Worm (Caenorhabditis elegans) whole organism, young adult: ENCODE results near the gene dos-3.

Experiments
- B0035.1 ChIP-seq: sonication (generic microtip); optimal IDR thresholded peaks from 2 replicates; lab custom pipeline; 2016; ENCODE audit warnings: missing genetic modification characterization, mild to moderate bottlenecking, missing compliant biosample characterization, missing genotype, missing genetic modification reagents
- B0261.1 ChIP-seq: sonication (generic microtip); optimal IDR thresholded peaks from 2 replicates; lab custom pipeline; 2016; ENCODE audit warnings: mild to moderate bottlenecking, missing genetic modification characterization, moderate library complexity, missing compliant biosample characterization
- C06A6.2 ChIP-seq: fragments of 200-800 bp; sonication (Bioruptor generic); conservative IDR thresholded peaks from 2 replicates; pipeline ENCODE4 v1.3.6; 2022; ENCODE audit warnings: missing genetic modification characterization, missing compliant biosample characterization
- F10E7.11 ChIP-seq: sonication (generic microtip); optimal IDR thresholded peaks from 2 replicates; lab custom pipeline; 2017; ENCODE audit warnings: mild to moderate bottlenecking, missing genetic modification characterization, moderate library complexity, missing compliant biosample characterization
- F23B12.7 ChIP-seq: sonication (generic microtip); optimal IDR thresholded peaks from 2 replicates; lab custom pipeline; 2017; ENCODE audit warnings: missing genetic modification characterization, mild to moderate bottlenecking, missing compliant biosample characterization, antibody characterized with exemption, moderate library complexity; ENCODE audit not compliant: insufficient read depth
- F39B2.1 ChIP-seq: fragments of 200-800 bp; sonication (Bioruptor generic); IDR thresholded peaks from 2 replicates; pipeline ENCODE4 v1.3.6; 2022; ENCODE audit warnings: missing genetic modification reagents, missing genetic modification characterization, missing compliant biosample characterization
- F52B5.7 ChIP-seq: sonication (generic microtip); optimal IDR thresholded peaks from 2 replicates; lab custom pipeline; 2016; ENCODE audit warnings: mild to moderate bottlenecking, missing genetic modification characterization, missing compliant biosample characterization
- F55B11.4 ChIP-seq: sonication (generic microtip); optimal IDR thresholded peaks from 2 replicates; lab custom pipeline; 2016; ENCODE audit warnings: missing compliant biosample characterization, missing genetic modification characterization, borderline replicate concordance; ENCODE audit not compliant: insufficient read depth
- Y53F4B.3 ChIP-seq: fragments of 200-800 bp; sonication (Bioruptor generic); IDR thresholded peaks from 2 replicates; pipeline ENCODE4 v1.3.6; 2022; ENCODE audit warnings: missing genetic modification reagents, missing genetic modification characterization, missing compliant biosample characterization
- Y67H2A.10 ChIP-seq: fragments of 200-800 bp; sonication (Bioruptor generic); conservative IDR thresholded peaks from 2 replicates; pipeline ENCODE4 v1.3.6; 2022; ENCODE audit warnings: missing genetic modification reagents, missing genetic modification characterization, missing compliant biosample characterization
- ZK185.1 ChIP-seq: sonication (generic microtip); optimal IDR thresholded peaks from 2 replicates; lab custom pipeline; 2016; ENCODE audit warnings: mild to moderate bottlenecking, missing genetic modification characterization, missing compliant biosample characterization; ENCODE audit not compliant: poor library complexity, severe bottlenecking
- aptf-3 ChIP-seq: fragments of 200-800 bp; sonication (Bioruptor generic); IDR thresholded peaks from 2 replicates; pipeline ENCODE4 v1.3.6; 2022; ENCODE audit warnings: missing genetic modification characterization, missing compliant biosample characterization
- atf-7 ChIP-seq: sonication (generic microtip); optimal IDR thresholded peaks from 2 replicates; lab custom pipeline; 2017; ENCODE audit warnings: mild to moderate bottlenecking, missing genetic modification characterization, missing compliant biosample characterization
- attf-3 ChIP-seq: fragments of 200-800 bp; sonication (Bioruptor generic); conservative IDR thresholded peaks from 2 replicates; pipeline ENCODE4 v1.3.6; 2022; ENCODE audit warnings: missing genetic modification reagents, missing genetic modification characterization, missing compliant biosample characterization
- bed-2 ChIP-seq: fragments of 200-800 bp; sonication (Bioruptor generic); IDR thresholded peaks from 2 replicates; pipeline ENCODE4 v1.3.6; 2022; ENCODE audit warnings: missing genetic modification reagents, missing genetic modification characterization, missing compliant biosample characterization
- ceh-27 ChIP-seq: fragments of 200-800 bp; sonication (Bioruptor generic); optimal IDR thresholded peaks from 2 replicates; lab custom pipeline; 2018; ENCODE audit warnings: mild to moderate bottlenecking, missing genetic modification characterization, moderate library complexity, missing compliant biosample characterization
- chd-7 ChIP-seq: sonication (generic microtip); optimal IDR thresholded peaks from 2 replicates; lab custom pipeline; 2016; ENCODE audit warnings: mild to moderate bottlenecking, missing genetic modification characterization, moderate library complexity, missing compliant biosample characterization
- dox-1 ChIP-seq: fragments of 200-800 bp; sonication (Bioruptor generic); IDR thresholded peaks from 2 replicates; pipeline ENCODE4 v1.3.6; 2022; ENCODE audit warnings: missing genetic modification reagents, missing genetic modification characterization, missing compliant biosample characterization
- dpff-1 ChIP-seq: sonication (generic microtip); optimal IDR thresholded peaks from 2 replicates; lab custom pipeline; 2017; ENCODE audit warnings: mild to moderate bottlenecking, missing genetic modification characterization, missing compliant biosample characterization
- dpl-1 ChIP-seq: fragments of 150-350 bp; optimal IDR thresholded peaks from 2 replicates; lab custom pipeline; 2014; ENCODE audit warnings: missing biosample characterization, missing genetic modification reagents, missing genetic modification characterization
- egl-44 ChIP-seq: fragments of 200-800 bp; sonication (Bioruptor generic); IDR thresholded peaks from 2 replicates; pipeline ENCODE4 v1.3.6; 2022; ENCODE audit warnings: missing genetic modification reagents, missing genetic modification characterization, missing compliant biosample characterization
- ekl-4 ChIP-seq: fragments of 200-800 bp; sonication (Bioruptor generic); IDR thresholded peaks from 2 replicates; pipeline ENCODE4 v1.3.6; 2022; ENCODE audit warnings: missing genetic modification reagents, missing genetic modification characterization, missing compliant biosample characterization
- ets-4 ChIP-seq: fragments of 200-800 bp; sonication (Bioruptor generic); optimal IDR thresholded peaks from 2 replicates; lab custom pipeline; 2018; ENCODE audit warnings: mild to moderate bottlenecking, missing genetic modification characterization, missing compliant biosample characterization
- fkh-3 ChIP-seq: sonication (generic microtip); optimal IDR thresholded peaks from 2 replicates; lab custom pipeline; 2016; ENCODE audit warnings: mild to moderate bottlenecking, missing genetic modification characterization, missing compliant biosample characterization
- hmg-1.2 ChIP-seq: fragments of 200-800 bp; sonication (Bioruptor generic); IDR thresholded peaks from 2 replicates; pipeline ENCODE4 v1.3.6; 2022; ENCODE audit warnings: missing genetic modification reagents, missing genetic modification characterization, missing compliant biosample characterization
- hrde-1 ChIP-seq: sonication (generic microtip); optimal IDR thresholded peaks from 2 replicates; lab custom pipeline; 2016; ENCODE audit warnings: missing genetic modification characterization, mild to moderate bottlenecking, missing compliant biosample characterization, moderate library complexity, missing genotype, missing genetic modification reagents, borderline replicate concordance
- let-607 ChIP-seq, 2 experiments: fragments of 200-800 bp in 1 of 2; sonication (Bioruptor generic) in 1 of 2; sonication (generic microtip) in 1 of 2; optimal IDR thresholded peaks; 2 replicates each; lab custom pipeline; 2016 to 2018; ENCODE audit warnings: mild to moderate bottlenecking in 2 of 2, missing compliant biosample characterization in 2 of 2, missing genetic modification characterization in 2 of 2, moderate library complexity in 2 of 2, missing genotype in 1 of 2
- lir-1 ChIP-seq: fragments of 200-800 bp; sonication (Bioruptor generic); conservative IDR thresholded peaks from 2 replicates; pipeline ENCODE4 v1.3.6; 2022; ENCODE audit warnings: missing genetic modification reagents, missing genetic modification characterization, missing compliant biosample characterization
- madf-8 ChIP-seq: fragments of 200-800 bp; sonication (Bioruptor generic); conservative IDR thresholded peaks from 2 replicates; pipeline ENCODE4 v1.3.6; 2022; ENCODE audit warnings: missing genetic modification reagents, missing genetic modification characterization, missing compliant biosample characterization
- mes-4 ChIP-seq: sonication (generic microtip); optimal IDR thresholded peaks from 2 replicates; lab custom pipeline; 2016; ENCODE audit warnings: missing genotype, missing genetic modification characterization, missing compliant biosample characterization
- mxl-1 ChIP-seq: sonication (generic microtip); optimal IDR thresholded peaks from 2 replicates; lab custom pipeline; 2016; ENCODE audit warnings: missing genetic modification characterization, missing compliant biosample characterization
- nhr-120 ChIP-seq: fragments of 200-800 bp; sonication (Bioruptor generic); IDR thresholded peaks from 2 replicates; pipeline ENCODE4 v1.3.6; 2022; ENCODE audit warnings: missing genetic modification characterization, missing compliant biosample characterization
- nhr-179 ChIP-seq: sonication (generic microtip); optimal IDR thresholded peaks from 2 replicates; lab custom pipeline; 2016; ENCODE audit warnings: mild to moderate bottlenecking, missing genetic modification characterization, missing compliant biosample characterization
- nhr-80 ChIP-seq: sonication (generic microtip); optimal IDR thresholded peaks from 2 replicates; lab custom pipeline; 2016; ENCODE audit warnings: missing genetic modification characterization, missing compliant biosample characterization
- nhr-90 ChIP-seq: sonication (generic microtip); optimal IDR thresholded peaks from 2 replicates; lab custom pipeline; 2016; ENCODE audit warnings: missing genotype, mild to moderate bottlenecking, missing genetic modification characterization, missing compliant biosample characterization
- pbrm-1 ChIP-seq: fragments of 200-800 bp; sonication (Bioruptor generic); IDR thresholded peaks from 2 replicates; pipeline ENCODE4 v1.3.6; 2022; ENCODE audit warnings: missing genetic modification reagents, missing genetic modification characterization, missing compliant biosample characterization
- rcor-1 ChIP-seq: fragments of 200-800 bp; sonication (Bioruptor generic); IDR thresholded peaks from 2 replicates; pipeline ENCODE4 v1.3.6; 2022; ENCODE audit warnings: missing genetic modification reagents, missing genetic modification characterization, missing compliant biosample characterization
- rpc-1 ChIP-seq, 2 experiments: fragments of 150-350 bp in 1 of 2; sonication (generic microtip) in 1 of 2; optimal IDR thresholded peaks; 2 replicates each; lab custom pipeline; 2014 to 2018; ENCODE audit warnings: missing biosample characterization in 1 of 2, missing genetic modification characterization in 1 of 2, missing genetic modification reagents in 1 of 2, missing genotype in 1 of 2
- snpc-1.1 ChIP-seq: sonication (generic microtip); optimal IDR thresholded peaks from 2 replicates; lab custom pipeline; 2017; ENCODE audit warnings: missing genetic modification characterization, mild to moderate bottlenecking, missing compliant biosample characterization, antibody characterized with exemption, moderate library complexity, missing genotype, missing genetic modification reagents; ENCODE audit not compliant: insufficient read depth
- snpc-3.4 ChIP-seq: sonication (generic microtip); optimal IDR thresholded peaks from 2 replicates; lab custom pipeline; 2017; ENCODE audit warnings: missing genetic modification characterization, mild to moderate bottlenecking, missing compliant biosample characterization, antibody characterized with exemption, moderate library complexity, missing genotype, missing genetic modification reagents
- unc-62 ChIP-seq: fragments of 150-350 bp; optimal IDR thresholded peaks from 2 replicates; lab custom pipeline; 2014; ENCODE audit warnings: missing biosample characterization, missing genetic modification reagents, missing genetic modification characterization
- ztf-18 ChIP-seq: sonication (generic microtip); optimal IDR thresholded peaks from 2 replicates; lab custom pipeline; 2016; ENCODE audit warnings: missing genotype, mild to moderate bottlenecking, missing genetic modification characterization, missing compliant biosample characterization
- ztf-22 ChIP-seq: fragments of 200-800 bp; sonication (Bioruptor generic); optimal IDR thresholded peaks from 2 replicates; lab custom pipeline; 2018; ENCODE audit warnings: mild to moderate bottlenecking, missing genetic modification characterization, moderate library complexity, missing compliant biosample characterization
- ztf-25 ChIP-seq: fragments of 200-800 bp; sonication (Bioruptor generic); IDR thresholded peaks from 2 replicates; pipeline ENCODE4 v1.3.6; 2022; ENCODE audit warnings: missing genetic modification reagents, missing genetic modification characterization, missing compliant biosample characterization
- ztf-26 ChIP-seq: sonication (generic microtip); optimal IDR thresholded peaks from 2 replicates; lab custom pipeline; 2017; ENCODE audit warnings: missing genetic modification characterization, missing compliant biosample characterization
- ztf-6 ChIP-seq: fragments of 200-800 bp; sonication (Bioruptor generic); IDR thresholded peaks from 2 replicates; pipeline ENCODE4 v1.3.6; 2022; ENCODE audit warnings: missing genetic modification reagents, missing genetic modification characterization, missing compliant biosample characterization

dos-3 gene

DNA sequence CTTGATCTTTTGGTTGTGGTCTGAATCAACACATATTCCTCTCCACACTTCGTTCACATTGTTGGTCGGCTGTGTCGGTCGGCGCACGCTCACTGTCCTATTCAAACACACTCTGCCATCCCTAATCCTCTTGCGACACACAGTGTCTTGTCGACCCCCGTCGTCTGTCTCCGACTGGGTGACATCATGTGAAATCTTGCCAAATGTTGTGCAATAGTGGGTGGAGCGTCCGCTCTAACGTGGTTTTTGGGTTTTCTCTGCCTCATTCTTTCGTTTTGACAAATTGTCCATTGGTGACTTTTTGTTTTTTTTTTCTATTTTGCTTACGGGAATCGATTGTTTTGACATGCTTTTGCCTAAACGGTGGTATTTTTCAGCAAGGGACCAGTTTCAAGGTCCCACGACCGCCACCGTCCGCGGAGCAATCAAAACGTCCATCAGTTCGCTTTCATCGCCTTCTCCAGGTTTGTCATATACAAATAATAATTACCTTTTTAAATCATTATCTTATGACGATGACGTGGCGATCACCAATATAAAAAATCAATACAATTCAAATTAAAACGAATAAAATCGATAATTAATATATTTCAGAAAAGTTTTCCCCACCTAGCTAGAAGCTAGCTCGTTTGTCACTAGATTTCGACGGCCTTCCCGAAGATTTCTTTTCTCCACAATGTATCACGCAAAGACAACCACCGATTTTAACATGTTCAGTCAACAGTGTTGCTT is 5.5 kb downstream of the dos-3 start (continued):
- TF ChIP-seq F39B2.1 (GFP tag; lab: Robert Waterston, UW) = no peak
- peak; percentile 79; the same call in 1 of the 2 replicates for TF ChIP-seq ztf-6 (GFP tag; lab: Robert Waterston, UW)
- TF ChIP-seq snpc-1.1 = no peak
- TF ChIP-seq F10E7.11 (tag; lab: Kevin White, UChicago) = no peak
- no peak for TF ChIP-seq Y53F4B.3
- TF ChIP-seq F55B11.4 (tag; lab: Kevin White, UChicago) = no peak
- TF ChIP-seq ztf-22 (GFP tag; lab: Kevin White, UChicago) = no peak
- no peak for TF ChIP-seq dpff-1 (tag; lab: Kevin White, UChicago)
- peak; percentile 81 for TF ChIP-seq ekl-4 (GFP tag; lab: Robert Waterston, UW)
- peak; percentile 78 for TF ChIP-seq ZK185.1 (tag; lab: Kevin White, UChicago)
- TF ChIP-seq Y67H2A.10 (GFP tag; lab: Robert Waterston, UW) = no peak
- TF ChIP-seq dox-1 (GFP tag; lab: Robert Waterston, UW) = peak; percentile 89
- TF ChIP-seq attf-3 (GFP tag; lab: Robert Waterston, UW) = peak; percentile 47; the same call in 1 of the 2 replicates
- no peak for TF ChIP-seq nhr-120
- TF ChIP-seq F52B5.7 = peak; percentile 4
- peak; percentile 84 for TF ChIP-seq nhr-90 (tag; lab: Kevin White, UChicago)
- TF ChIP-seq rcor-1 (GFP tag; lab: Robert Waterston, UW) = 0 out of 2 replicates have a peak, but pooled peaks have one; percentile 32
- TF ChIP-seq lir-1 (GFP tag; lab: Robert Waterston, UW) = peak; percentile 17; the same call in 1 of the 2 replicates
- TF ChIP-seq fkh-3 = no peak
- TF ChIP-seq mes-4 = no peak
- no peak for TF ChIP-seq rpc-1 (optimal IDR thresholded peaks at IDR 0.05; lab: Kevin White, UChicago)
- TF ChIP-seq rpc-1 (tag; optimal IDR thresholded peaks at IDR 0.05; lab: Kevin White, UChicago) = no peak
- TF ChIP-seq nhr-179 (tag; lab: Kevin White, UChicago) = no peak
- peak; percentile 8 for TF ChIP-seq B0035.1 (tag; lab: Kevin White, UChicago)
- no peak for TF ChIP-seq aptf-3 (GFP tag; lab: Robert Waterston, UW)
- TF ChIP-seq nhr-80 (tag; lab: Kevin White, UChicago) = peak; percentile 95
- peak; percentile 89 for TF ChIP-seq hmg-1.2 (GFP tag; lab: Robert Waterston, UW)
- peak; percentile 85 for TF ChIP-seq chd-7
- TF ChIP-seq F23B12.7 (tag; lab: Kevin White, UChicago) = peak; percentile 40
- no peak for TF ChIP-seq hrde-1
- peak; percentile 33 for TF ChIP-seq ztf-18
- TF ChIP-seq egl-44 (GFP tag; lab: Robert Waterston, UW) = peak; percentile 39; the same call in 1 of the 2 replicates
- TF ChIP-seq atf-7 (tag; lab: Kevin White, UChicago) = peak; percentile 98
- TF ChIP-seq C06A6.2 (GFP tag; lab: Robert Waterston, UW) = peak; percentile 70; the same call in 1 of the 2 replicates
- no peak for TF ChIP-seq B0261.1
- peak; percentile 82 for TF ChIP-seq unc-62 (GFP tag; lab: Kevin White, UChicago)
- no peak for TF ChIP-seq ets-4 (GFP tag; lab: Kevin White, UChicago)
- peak; percentile 86 for TF ChIP-seq pbrm-1 (GFP tag; lab: Robert Waterston, UW)
- no peak for TF ChIP-seq snpc-3.4
- TF ChIP-seq dpl-1 (GFP tag; lab: Kevin White, UChicago) = no peak
- TF ChIP-seq madf-8 (GFP tag; lab: Robert Waterston, UW) = no peak
- peak; percentile 92 for TF ChIP-seq ztf-26
- peak; percentile 91 for TF ChIP-seq ceh-27 (GFP tag; lab: Kevin White, UChicago)
- TF ChIP-seq ztf-25 (GFP tag; lab: Robert Waterston, UW) = no peak
- TF ChIP-seq bed-2 (GFP tag; lab: Robert Waterston, UW) = no peak
- peak; percentile 43 to 54 for TF ChIP-seq let-607 (tag; optimal IDR thresholded peaks at IDR 0.05; lab: Kevin White, UChicago)
- TF ChIP-seq mxl-1 (tag; lab: Kevin White, UChicago) = no peak
